Worm (Caenorhabditis elegans) whole organism, L3 larva: Measurements from ENCODE around the gene attf-3.

Source experiments
- R02D3.7 ChIP-seq: fragments of 150-350 bp; optimal IDR thresholded peaks from 2 replicates; lab custom pipeline; 2014; ENCODE audit warnings: missing biosample characterization, missing genetic modification characterization
- ZK546.5 ChIP-seq: sonication (generic microtip); optimal IDR thresholded peaks from 2 replicates; lab custom pipeline; 2017; ENCODE audit warnings: missing biosample characterization, missing genetic modification characterization
- aly-2 ChIP-seq: fragments of 150-350 bp; optimal IDR thresholded peaks from 2 replicates; lab custom pipeline; 2014; ENCODE audit warnings: missing biosample characterization, missing genetic modification characterization
- ama-1 ChIP-seq: fragments of 150-350 bp; optimal IDR thresholded peaks from 2 replicates; lab custom pipeline; 2018
- ceh-16 ChIP-seq: sonication (generic microtip); optimal IDR thresholded peaks from 2 replicates; lab custom pipeline; 2017; ENCODE audit warnings: missing biosample characterization, missing genetic modification characterization
- ceh-28 ChIP-seq: fragments of 150-350 bp; optimal IDR thresholded peaks from 2 replicates; lab custom pipeline; 2014; ENCODE audit warnings: missing biosample characterization, missing genetic modification reagents, missing genetic modification characterization
- ceh-82 ChIP-seq: fragments of 150-350 bp; optimal IDR thresholded peaks from 2 replicates; lab custom pipeline; 2014; ENCODE audit warnings: missing biosample characterization, missing genetic modification characterization
- ceh-9 ChIP-seq: sonication (generic microtip); optimal IDR thresholded peaks from 2 replicates; lab custom pipeline; 2018; ENCODE audit warnings: missing biosample characterization, missing genetic modification characterization
- daf-12 ChIP-seq: fragments of 150-350 bp; optimal IDR thresholded peaks from 2 replicates; lab custom pipeline; 2014; ENCODE audit warnings: missing biosample characterization, missing genetic modification reagents, missing genetic modification characterization
- egl-27 ChIP-seq: sonication (generic microtip); optimal IDR thresholded peaks from 4 replicates; lab custom pipeline; 2017; ENCODE audit warnings: missing biosample characterization, missing genetic modification reagents, missing genetic modification characterization
- egl-5 ChIP-seq: fragments of 150-350 bp; optimal IDR thresholded peaks from 2 replicates; lab custom pipeline; 2017; ENCODE audit warnings: missing biosample characterization, missing genetic modification reagents, missing genetic modification characterization, inconsistent platforms
- elt-1 ChIP-seq: fragments of 150-350 bp; optimal IDR thresholded peaks from 2 replicates; lab custom pipeline; 2014; ENCODE audit warnings: missing biosample characterization, missing genetic modification characterization
- elt-2 ChIP-seq: sonication (generic microtip); optimal IDR thresholded peaks from 2 replicates; lab custom pipeline; 2016; ENCODE audit warnings: missing genetic modification reagents, mild to moderate bottlenecking, missing genetic modification characterization, missing compliant biosample characterization
- elt-3 ChIP-seq, 3 experiments: fragments of 150-350 bp in 1 of 3; sonication (generic microtip) in 2 of 3; optimal IDR thresholded peaks; 2 replicates in 2 of 3; 4 replicates in 1 of 3; lab custom pipeline; 2014 to 2017; ENCODE audit warnings: missing biosample characterization in 3 of 3, missing genetic modification characterization in 3 of 3
- eor-1 ChIP-seq, 2 experiments: fragments of 150-350 bp; optimal IDR thresholded peaks; 2 replicates each; lab custom pipeline; 2014 to 2018; ENCODE audit warnings: missing biosample characterization in 2 of 2, missing genetic modification characterization in 2 of 2
- fkh-10 ChIP-seq: sonication (generic microtip); optimal IDR thresholded peaks from 2 replicates; lab custom pipeline; 2017; ENCODE audit warnings: missing biosample characterization, missing genetic modification reagents, missing genetic modification characterization
- fkh-2 ChIP-seq: fragments of 150-350 bp; optimal IDR thresholded peaks from 2 replicates; lab custom pipeline; 2014; ENCODE audit warnings: missing biosample characterization, missing genetic modification reagents, missing genetic modification characterization
- fos-1 ChIP-seq: fragments of 150-350 bp; optimal IDR thresholded peaks from 2 replicates; lab custom pipeline; 2014; ENCODE audit warnings: missing biosample characterization, missing genetic modification characterization
- hmg-11 ChIP-seq: sonication (generic microtip); optimal IDR thresholded peaks from 2 replicates; lab custom pipeline; 2016; ENCODE audit warnings: missing genetic modification characterization, missing compliant biosample characterization
- lin-15B ChIP-seq: fragments of 150-350 bp; optimal IDR thresholded peaks from 2 replicates; lab custom pipeline; 2014; ENCODE audit warnings: missing biosample characterization, missing genetic modification characterization
- lin-39 ChIP-seq: fragments of 150-350 bp; optimal IDR thresholded peaks from 2 replicates; lab custom pipeline; 2018; ENCODE audit warnings: missing biosample characterization, missing genetic modification reagents, missing genetic modification characterization
- lsy-12 ChIP-seq: sonication (generic microtip); optimal IDR thresholded peaks from 2 replicates; lab custom pipeline; 2016; ENCODE audit warnings: mild to moderate bottlenecking, missing genetic modification characterization, missing compliant biosample characterization
- mdl-1 ChIP-seq: fragments of 150-350 bp; optimal IDR thresholded peaks from 2 replicates; lab custom pipeline; 2014; ENCODE audit warnings: missing biosample characterization, missing genetic modification characterization
- mml-1 ChIP-seq: fragments of 150-350 bp; sonication (generic microtip); optimal IDR thresholded peaks from 3 replicates; lab custom pipeline; 2014; ENCODE audit warnings: missing biosample characterization, missing genetic modification characterization
- nfya-1 ChIP-seq: sonication (generic microtip); optimal IDR thresholded peaks from 2 replicates; lab custom pipeline; 2017; ENCODE audit warnings: missing genetic modification characterization, mild to moderate bottlenecking, missing compliant biosample characterization, antibody characterized with exemption, moderate library complexity; ENCODE audit not compliant: insufficient read depth
- nhr-11 ChIP-seq: fragments of 150-350 bp; optimal IDR thresholded peaks from 2 replicates; lab custom pipeline; 2014; ENCODE audit warnings: missing biosample characterization, missing genetic modification characterization
- nhr-12 ChIP-seq: fragments of 150-350 bp; optimal IDR thresholded peaks from 2 replicates; lab custom pipeline; 2014; ENCODE audit warnings: missing biosample characterization, missing genetic modification characterization
- nhr-23 ChIP-seq: fragments of 150-350 bp; optimal IDR thresholded peaks from 2 replicates; lab custom pipeline; 2014; ENCODE audit warnings: missing biosample characterization, missing genetic modification reagents, missing genetic modification characterization
- nhr-237 ChIP-seq: fragments of 150-350 bp; optimal IDR thresholded peaks from 2 replicates; lab custom pipeline; 2014; ENCODE audit warnings: missing biosample characterization, missing genetic modification characterization
- nhr-25 ChIP-seq: sonication (generic microtip); optimal IDR thresholded peaks from 2 replicates; lab custom pipeline; 2017; ENCODE audit warnings: missing biosample characterization, missing genetic modification characterization
- nhr-28 ChIP-seq: fragments of 150-350 bp; optimal IDR thresholded peaks from 2 replicates; lab custom pipeline; 2014; ENCODE audit warnings: missing biosample characterization, missing genetic modification characterization
- nhr-67 ChIP-seq: fragments of 150-350 bp; optimal IDR thresholded peaks from 2 replicates; lab custom pipeline; 2014; ENCODE audit warnings: missing biosample characterization, missing genetic modification characterization
- nhr-76 ChIP-seq: fragments of 150-350 bp; sonication (generic microtip); optimal IDR thresholded peaks from 5 replicates; lab custom pipeline; 2014; ENCODE audit warnings: missing biosample characterization, missing genetic modification characterization
- nhr-77 ChIP-seq: fragments of 150-350 bp; optimal IDR thresholded peaks from 2 replicates; lab custom pipeline; 2014; ENCODE audit warnings: missing biosample characterization, missing genetic modification characterization
- pha-4 ChIP-seq: fragments of 150-350 bp; optimal IDR thresholded peaks from 2 replicates; lab custom pipeline; 2014; ENCODE audit warnings: missing biosample characterization, missing genetic modification reagents, missing genetic modification characterization
- pqm-1 ChIP-seq: fragments of 150-350 bp; optimal IDR thresholded peaks from 2 replicates; lab custom pipeline; 2017; ENCODE audit warnings: missing biosample characterization, missing genetic modification characterization, inconsistent platforms
- sea-2 ChIP-seq: fragments of 150-350 bp; sonication (generic microtip); optimal IDR thresholded peaks from 4 replicates; lab custom pipeline; 2014; ENCODE audit warnings: missing biosample characterization, missing genetic modification reagents, missing genetic modification characterization
- skn-1 ChIP-seq: fragments of 150-350 bp; optimal IDR thresholded peaks from 2 replicates; lab custom pipeline; 2014; ENCODE audit warnings: missing biosample characterization, missing genetic modification characterization
- snpc-4 ChIP-seq: fragments of 150-350 bp; optimal IDR thresholded peaks from 2 replicates; lab custom pipeline; 2014; ENCODE audit warnings: missing biosample characterization, missing genetic modification characterization
- tbx-2 ChIP-seq: sonication (generic microtip); optimal IDR thresholded peaks from 2 replicates; lab custom pipeline; 2016; ENCODE audit warnings: mild to moderate bottlenecking, missing genetic modification characterization, missing compliant biosample characterization
- unc-39 ChIP-seq: sonication (generic microtip); optimal IDR thresholded peaks from 4 replicates; lab custom pipeline; 2017; ENCODE audit warnings: missing biosample characterization, missing genetic modification characterization
- unc-62 ChIP-seq: fragments of 150-350 bp; sonication (generic microtip); optimal IDR thresholded peaks from 4 replicates; lab custom pipeline; 2014; ENCODE audit warnings: missing biosample characterization, missing genetic modification reagents, missing genetic modification characterization
- zag-1 ChIP-seq: fragments of 150-350 bp; optimal IDR thresholded peaks from 2 replicates; lab custom pipeline; 2014; ENCODE audit warnings: missing biosample characterization, missing genetic modification characterization
- ztf-11 ChIP-seq: fragments of 150-350 bp; optimal IDR thresholded peaks from 2 replicates; lab custom pipeline; 2014; ENCODE audit warnings: missing biosample characterization, missing genetic modification characterization
- ztf-4 ChIP-seq: fragments of 150-350 bp; optimal IDR thresholded peaks from 2 replicates; lab custom pipeline; 2014; ENCODE audit warnings: missing biosample characterization, missing genetic modification characterization

Gene attf-3

DNA sequence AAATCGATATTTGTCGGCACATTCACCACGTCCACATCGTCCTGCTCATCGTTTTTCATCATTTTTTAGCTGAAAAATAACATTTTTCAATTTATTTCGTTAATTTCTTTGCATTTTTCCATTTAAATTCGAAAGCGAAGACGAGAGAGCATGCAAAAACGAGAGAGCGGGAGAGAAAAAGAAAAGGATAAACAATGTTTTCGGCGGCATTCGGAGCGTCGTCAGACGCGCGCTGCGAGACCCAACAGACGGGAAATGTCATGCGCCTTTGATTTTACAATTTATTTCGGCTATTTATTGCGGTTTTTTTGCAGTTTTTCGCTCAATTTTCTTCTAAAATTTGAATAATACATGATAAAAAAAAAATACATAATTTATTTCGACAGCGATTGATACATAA is at the start of gene attf-3:
Gene attf-3 (minus strand): TSS at position 69 of the 400 bp plus-strand sequence.
- TF ChIP-seq nhr-237 (tag; lab: Kevin White, UChicago) (no peak), ztf-11 (tag; lab: Kevin White, UChicago) (no peak), nhr-76 (no peak), ceh-16 (tag; lab: Kevin White, UChicago) (no peak), egl-5 (tag; lab: Kevin White, UChicago) (peak; percentile 39), unc-62 (no peak), pha-4 (tag; lab: Kevin White, UChicago) (peak; percentile 82), eor-1 (tag; optimal IDR thresholded peaks at IDR 0.05; lab: Kevin White, UChicago) (no peak), ztf-4 (tag; lab: Kevin White, UChicago) (no peak), nfya-1 (tag; lab: Kevin White, UChicago) (peak; percentile 82), fos-1 (tag; lab: Kevin White, UChicago) (no peak), nhr-23 (tag; lab: Kevin White, UChicago) (peak; percentile 66), pqm-1 (tag; lab: Kevin White, UChicago) (peak; percentile 43), elt-2 (tag; lab: Kevin White, UChicago) (peak; percentile 23), ama-1 (no peak), elt-3 (tag; optimal IDR thresholded peaks at IDR 0.05; lab: Kevin White, UChicago) (no peak), zag-1 (tag; lab: Kevin White, UChicago) (no peak), fkh-2 (tag; lab: Kevin White, UChicago) (peak; percentile 44), ceh-82 (tag; lab: Kevin White, UChicago) (no peak), lsy-12 (tag; lab: Kevin White, UChicago) (no peak), ZK546.5 (no peak), lin-39 (tag; lab: Kevin White, UChicago) (peak; percentile 66), hmg-11 (peak; percentile 87), nhr-25 (peak; percentile 17), mdl-1 (tag; lab: Kevin White, UChicago) (no peak), nhr-67 (tag; lab: Kevin White, UChicago) (no peak), elt-1 (tag; lab: Kevin White, UChicago) (no peak), egl-27 (tag; lab: Kevin White, UChicago) (no peak), aly-2 (no peak), nhr-77 (no peak), R02D3.7 (tag; lab: Kevin White, UChicago) (peak; percentile 64), daf-12 (tag; lab: Kevin White, UChicago) (no peak), fkh-10 (GFP tag; lab: Kevin White, UChicago) (peak; percentile 21), mml-1 (tag; lab: Kevin White, UChicago) (no peak), lin-15B (tag; lab: Kevin White, UChicago) (peak; percentile 83), nhr-28 (tag; lab: Kevin White, UChicago) (no peak), snpc-4 (peak; percentile 51), skn-1 (tag; lab: Kevin White, UChicago) (no peak), ceh-28 (tag; lab: Kevin White, UChicago) (peak; percentile 21), ceh-9 (tag; lab: Kevin White, UChicago) (no peak)
- TF ChIP-seq, all 47 proteins: peak for 15

DNA sequence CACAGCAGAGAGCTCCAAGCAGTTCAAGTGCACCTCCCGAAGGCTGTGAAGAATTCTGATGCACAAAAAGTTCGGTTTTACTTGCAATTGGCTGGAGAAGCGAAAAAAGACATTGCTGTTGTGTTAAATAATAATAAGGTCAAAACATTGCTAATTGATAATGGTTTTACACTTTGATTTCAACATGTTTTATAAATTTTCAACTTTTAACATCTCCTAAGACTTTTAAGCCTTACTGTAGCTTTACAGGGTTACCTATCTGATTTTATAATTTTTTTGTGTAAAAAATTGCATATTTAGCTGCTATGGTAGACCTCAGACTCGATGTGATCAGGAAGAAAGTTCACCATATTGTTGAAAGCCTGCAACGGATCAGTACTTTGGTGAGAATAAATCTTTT is 48.0 kb upstream of the attf-3 start, which contains the start of gene pals-25:
Gene pals-25 (plus strand): TSS at position 301 of the 400 bp plus-strand sequence.
- TF ChIP-seq unc-39 (no peak), snpc-4 (no peak), nhr-25 (no peak), nhr-237 (tag; lab: Kevin White, UChicago) (no peak), nhr-11 (tag; lab: Kevin White, UChicago) (no peak), sea-2 (GFP tag; lab: Kevin White, UChicago) (no peak), mml-1 (tag; lab: Kevin White, UChicago) (no peak), ztf-11 (tag; lab: Kevin White, UChicago) (no peak), tbx-2 (tag; lab: Kevin White, UChicago) (no peak), skn-1 (tag; lab: Kevin White, UChicago) (no peak), elt-1 (tag; lab: Kevin White, UChicago) (no peak), ceh-82 (tag; lab: Kevin White, UChicago) (no peak), fos-1 (tag; lab: Kevin White, UChicago) (no peak), fkh-2 (tag; lab: Kevin White, UChicago) (no peak), nhr-23 (tag; lab: Kevin White, UChicago) (no peak), nfya-1 (tag; lab: Kevin White, UChicago) (no peak), ama-1 (no peak), lin-15B (tag; lab: Kevin White, UChicago) (no peak), nhr-12 (no peak), ztf-4 (tag; lab: Kevin White, UChicago) (no peak)
